Worm (Caenorhabditis elegans) whole organism, L1 larva: ENCODE results near the gene F42G4.7.
"Not testable (repeated sequence)": the region's sequence is repeated elsewhere in the genome, so short reads cannot be mapped to it uniquely, and the experiment has no call there.

Experiments
- aly-2 ChIP-seq: fragments of 150-350 bp; optimal IDR thresholded peaks from 2 replicates; lab custom pipeline; 2014; ENCODE audit warnings: missing biosample characterization, missing genetic modification characterization
- ama-1 ChIP-seq: fragments of 150-350 bp; optimal IDR thresholded peaks from 2 replicates; lab custom pipeline; 2014
- blmp-1 ChIP-seq: fragments of 150-350 bp; optimal IDR thresholded peaks from 2 replicates; lab custom pipeline; 2014; ENCODE audit warnings: missing biosample characterization, missing genetic modification characterization
- ceh-63 ChIP-seq: fragments of 200-800 bp; sonication (Bioruptor generic); optimal IDR thresholded peaks from 2 replicates; lab custom pipeline; 2018; ENCODE audit warnings: mild to moderate bottlenecking, missing genetic modification characterization, missing compliant biosample characterization
- ceh-8 ChIP-seq: fragments of 200-800 bp; sonication (Bioruptor generic); optimal IDR thresholded peaks from 2 replicates; lab custom pipeline; 2018; ENCODE audit warnings: mild to moderate bottlenecking, missing genetic modification characterization, moderate library complexity, missing compliant biosample characterization
- dpl-1 ChIP-seq, 3 experiments: fragments of 150-350 bp in 2 of 3; sonication (generic microtip) in 1 of 3; optimal IDR thresholded peaks; 2 replicates each; lab custom pipeline; 2014 to 2017; ENCODE audit warnings: missing biosample characterization in 3 of 3, missing genetic modification characterization in 3 of 3, missing genetic modification reagents in 3 of 3
- efl-1 ChIP-seq, 4 experiments: fragments of 150-350 bp; optimal IDR thresholded peaks in 3 of 4; peaks in 1 of 4; 1 replicate in 1 of 4; 2 replicates in 3 of 4; lab custom pipeline; 2014; ENCODE audit warnings: missing biosample characterization in 2 of 4, missing genetic modification characterization in 2 of 4, missing genetic modification reagents in 2 of 4
- elt-2 ChIP-seq: sonication (generic microtip); optimal IDR thresholded peaks from 2 replicates; lab custom pipeline; 2016; ENCODE audit warnings: missing genetic modification characterization, mild to moderate bottlenecking, inconsistent platforms, missing compliant biosample characterization, missing genetic modification reagents
- elt-3 ChIP-seq, 6 experiments: fragments of 150-350 bp in 1 of 6; sonication (generic microtip); optimal IDR thresholded peaks; 2 replicates each; lab custom pipeline; 2017 to 2018; ENCODE audit warnings: missing biosample characterization in 6 of 6, missing genetic modification characterization in 6 of 6, inconsistent platforms in 1 of 6
- fos-1 ChIP-seq: fragments of 150-350 bp; optimal IDR thresholded peaks from 2 replicates; lab custom pipeline; 2014; ENCODE audit warnings: missing biosample characterization, missing genetic modification characterization
- grh-1 ChIP-seq: fragments of 200-800 bp; sonication (Bioruptor generic); IDR thresholded peaks from 2 replicates; pipeline ENCODE4 v1.3.6; 2022; ENCODE audit warnings: missing genetic modification reagents, missing genetic modification characterization, missing compliant biosample characterization
- hlh-4 ChIP-seq: sonication (generic microtip); optimal IDR thresholded peaks from 2 replicates; lab custom pipeline; 2016; ENCODE audit warnings: mild to moderate bottlenecking, missing genetic modification characterization, missing compliant biosample characterization
- irx-1 ChIP-seq: sonication (generic microtip); optimal IDR thresholded peaks from 2 replicates; lab custom pipeline; 2016; ENCODE audit warnings: missing genetic modification characterization, missing compliant biosample characterization
- lin-39 ChIP-seq: fragments of 150-350 bp; optimal IDR thresholded peaks from 2 replicates; lab custom pipeline; 2014; ENCODE audit warnings: missing biosample characterization, missing genetic modification reagents, missing genetic modification characterization
- lir-3 ChIP-seq: sonication (generic microtip); optimal IDR thresholded peaks from 2 replicates; lab custom pipeline; 2016; ENCODE audit warnings: mild to moderate bottlenecking, missing genetic modification characterization, moderate library complexity, missing compliant biosample characterization; ENCODE audit not compliant: poor library complexity
- lsy-2 ChIP-seq, 2 experiments: fragments of 150-350 bp; optimal IDR thresholded peaks; 2 replicates each; lab custom pipeline; 2014; ENCODE audit warnings: missing biosample characterization in 2 of 2, missing genetic modification characterization in 2 of 2
- mab-9 ChIP-seq: fragments of 200-800 bp; sonication (Bioruptor generic); IDR thresholded peaks from 2 replicates; pipeline ENCODE4 v1.3.6; 2022; ENCODE audit warnings: missing genetic modification reagents, missing genetic modification characterization, missing compliant biosample characterization
- mef-2 ChIP-seq: fragments of 150-350 bp; optimal IDR thresholded peaks from 2 replicates; lab custom pipeline; 2014; ENCODE audit warnings: missing biosample characterization, missing genetic modification characterization
- mep-1 ChIP-seq: fragments of 150-350 bp; optimal IDR thresholded peaks from 2 replicates; lab custom pipeline; 2014; ENCODE audit warnings: missing biosample characterization, missing genetic modification characterization
- nhr-19 ChIP-seq: fragments of 200-800 bp; sonication (Bioruptor generic); conservative IDR thresholded peaks from 2 replicates; pipeline ENCODE4 v1.3.6; 2022; ENCODE audit warnings: missing genetic modification characterization, missing compliant biosample characterization
- nhr-237 ChIP-seq: fragments of 150-350 bp; optimal IDR thresholded peaks from 2 replicates; lab custom pipeline; 2014; ENCODE audit warnings: missing biosample characterization, missing genetic modification characterization
- nhr-47 ChIP-seq: sonication (generic microtip); optimal IDR thresholded peaks from 2 replicates; lab custom pipeline; 2016; ENCODE audit warnings: mild to moderate bottlenecking, missing genetic modification characterization, moderate library complexity, missing compliant biosample characterization
- nhr-84 ChIP-seq: sonication (generic microtip); optimal IDR thresholded peaks from 2 replicates; lab custom pipeline; 2017; ENCODE audit warnings: missing biosample characterization, missing genetic modification characterization
- nhr-85 ChIP-seq: sonication (generic microtip); peaks from one replicate; lab custom pipeline; 2016; ENCODE audit warnings: missing genetic modification characterization, inconsistent platforms, missing compliant biosample characterization
- rnt-1 ChIP-seq: sonication (generic microtip); optimal IDR thresholded peaks from 2 replicates; lab custom pipeline; 2016; ENCODE audit warnings: mild to moderate bottlenecking, missing genetic modification characterization, moderate library complexity, missing compliant biosample characterization
- sup-37 ChIP-seq: fragments of 200-800 bp; sonication (Bioruptor generic); optimal IDR thresholded peaks from 2 replicates; lab custom pipeline; 2018; ENCODE audit warnings: mild to moderate bottlenecking, missing genetic modification characterization, missing compliant biosample characterization
- unc-130 ChIP-seq: fragments of 150-350 bp; optimal IDR thresholded peaks from 2 replicates; lab custom pipeline; 2017; ENCODE audit warnings: missing biosample characterization, missing genetic modification characterization, inconsistent platforms
- vab-15 ChIP-seq: sonication (generic microtip); optimal IDR thresholded peaks from 2 replicates; lab custom pipeline; 2017; ENCODE audit warnings: missing genotype, mild to moderate bottlenecking, missing genetic modification characterization, missing compliant biosample characterization
- xbp-1 ChIP-seq: sonication (generic microtip); optimal IDR thresholded peaks from 2 replicates; lab custom pipeline; 2016; ENCODE audit warnings: missing genetic modification characterization, missing compliant biosample characterization
- zip-4 ChIP-seq: fragments of 200-800 bp; sonication (Bioruptor generic); optimal IDR thresholded peaks from 2 replicates; lab custom pipeline; 2018; ENCODE audit warnings: mild to moderate bottlenecking, missing genetic modification characterization, moderate library complexity, missing compliant biosample characterization
- ztf-11 ChIP-seq, 2 experiments: sonication (generic microtip); optimal IDR thresholded peaks; 2 replicates each; lab custom pipeline; 2016 to 2017; ENCODE audit warnings: missing genetic modification characterization in 2 of 2, missing biosample characterization in 1 of 2, missing compliant biosample characterization in 1 of 2

The F42G4.7 gene

ce11 chrII:13047106-13047505, at the start of gene F42G4.7:
TSS of gene F42G4.7 (minus strand) at chrII:13047290.
- TF ChIP-seq dpl-1 (GFP tag; optimal IDR thresholded peaks at IDR 0.05; lab: Kevin White, UChicago); aly-2 (tag; lab: Kevin White, UChicago); mep-1 (tag; lab: Kevin White, UChicago): not testable (repeated sequence)
- TF ChIP-seq, all 84 proteins: peak for 0; not testable (repeated sequence) for 84

- TF ChIP-seq lsy-2 (tag; optimal IDR thresholded peaks at IDR 0.05; lab: Kevin White, UChicago) (no peak), blmp-1 (tag; lab: Kevin White, UChicago) (no peak), mab-9 (GFP tag; lab: Robert Waterston, UW) (no peak), nhr-47 (tag; lab: Kevin White, UChicago) (no peak), fos-1 (tag; lab: Kevin White, UChicago) (no peak), lin-39 (tag; lab: Kevin White, UChicago) (no peak), efl-1 (optimal IDR thresholded peaks at IDR 0.05; lab: Kevin White, UChicago) (no peak), efl-1 (GFP tag; optimal IDR thresholded peaks at IDR 0.05 in 1 of 2; lab: Kevin White, UChicago) (peak in 1 of 2 experiments; percentile 85), hlh-4 (no peak), nhr-85 (tag; lab: Kevin White, UChicago) (peak; percentile 9), vab-15 (tag; lab: Kevin White, UChicago) (no peak), unc-130 (tag; lab: Kevin White, UChicago) (no peak)
Measured at ce11 chrII:13096345-13096744, 49.3 kb upstream of the F42G4.7 start.

DNA sequence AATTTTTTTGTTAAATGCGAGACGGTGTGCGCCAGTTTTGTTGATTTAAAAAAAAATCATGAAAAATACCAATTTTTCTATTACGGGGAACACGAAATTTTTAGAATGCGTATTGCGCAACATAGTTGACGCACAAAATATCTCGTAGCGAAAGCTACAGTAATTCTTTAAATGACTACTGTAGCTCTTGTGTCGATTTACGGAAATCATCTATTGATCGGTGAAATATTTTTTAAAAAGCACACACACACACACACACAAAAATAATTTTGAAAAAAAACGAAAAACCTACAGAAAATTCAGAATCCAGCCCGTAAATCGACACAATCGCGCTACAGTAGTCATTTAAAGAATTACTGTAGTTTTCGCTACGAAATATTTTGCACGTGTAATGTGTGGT, 44.8 kb upstream of the F42G4.7 start:
- TF ChIP-seq nhr-84 (no peak), zip-4 (GFP tag; lab: Kevin White, UChicago) (no peak), mef-2 (no peak), sup-37 (GFP tag; lab: Kevin White, UChicago) (no peak)

DNA sequence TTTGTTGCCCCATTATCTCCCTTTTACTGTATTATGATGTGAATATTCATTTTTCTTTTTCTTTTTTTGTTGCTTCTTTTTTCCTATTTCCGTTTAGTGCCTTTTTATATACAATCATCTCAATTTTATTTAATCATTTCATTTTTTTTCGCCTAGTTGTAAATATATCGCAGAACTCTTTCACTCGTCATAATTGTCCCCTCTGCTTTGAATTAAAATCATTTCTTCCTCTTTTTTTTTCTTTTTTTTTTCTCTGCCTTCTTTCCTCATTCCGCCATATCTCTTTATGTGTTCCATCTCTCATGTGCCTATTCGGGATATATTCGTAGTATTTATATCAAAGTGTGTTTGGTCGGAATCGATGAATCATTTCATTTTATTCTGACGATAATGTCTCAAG, 44.0 kb upstream of the F42G4.7 start, which contains the start of gene Y81G3A.4:
Y81G3A.4 (plus strand) TSS at position 301 of the 400 bp plus-strand sequence.
- TF ChIP-seq nhr-237 (tag; lab: Kevin White, UChicago) (no peak), ama-1 (lab: Kevin White, UChicago) (no peak), hlh-4 (no peak), elt-3 (tag; optimal IDR thresholded peaks at IDR 0.05; lab: Kevin White, UChicago) (no peak), rnt-1 (tag; lab: Kevin White, UChicago) (no peak), ceh-63 (GFP tag; lab: Kevin White, UChicago) (no peak), lir-3 (tag; lab: Kevin White, UChicago) (no peak), xbp-1 (tag; lab: Kevin White, UChicago) (no peak), mep-1 (tag; lab: Kevin White, UChicago) (no peak), ceh-8 (GFP tag; lab: Kevin White, UChicago) (no peak), irx-1 (tag; lab: Kevin White, UChicago) (no peak), elt-2 (no peak), lsy-2 (tag; optimal IDR thresholded peaks at IDR 0.05; lab: Kevin White, UChicago) (no peak), grh-1 (GFP tag; lab: Robert Waterston, UW) (no peak), mef-2 (no peak), ztf-11 (tag; optimal IDR thresholded peaks at IDR 0.05; lab: Kevin White, UChicago) (no peak)

DNA sequence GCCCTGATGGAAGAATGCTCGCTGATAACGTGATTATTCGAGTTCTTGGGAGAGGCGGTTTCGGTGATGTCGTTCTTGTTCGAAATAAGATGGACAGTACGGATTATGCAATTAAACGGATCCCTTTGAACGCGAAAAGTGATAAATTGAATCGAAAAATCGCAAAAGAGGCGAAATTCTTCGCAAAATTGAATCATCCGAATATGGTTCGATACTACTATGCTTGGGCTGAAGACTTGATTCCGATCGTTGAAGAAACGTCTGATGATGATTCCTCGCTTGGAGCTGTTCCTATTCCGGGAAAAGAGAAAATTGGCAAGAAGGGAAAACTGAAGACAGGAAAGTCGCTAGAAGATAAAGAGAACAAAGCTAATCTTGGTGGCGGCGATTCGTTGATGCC, 38.9 kb upstream of the F42G4.7 start:
- TF ChIP-seq efl-1 (optimal IDR thresholded peaks at IDR 0.05; lab: Kevin White, UChicago): no peak
- peak in 1 of 2 experiments; percentile 54 for TF ChIP-seq efl-1 (GFP tag; optimal IDR thresholded peaks at IDR 0.05 in 1 of 2; lab: Kevin White, UChicago)
- TF ChIP-seq irx-1 (tag; lab: Kevin White, UChicago): no peak
- TF ChIP-seq nhr-19 (GFP tag; lab: Robert Waterston, UW): no peak
- TF ChIP-seq dpl-1 (GFP tag; optimal IDR thresholded peaks at IDR 0.05; lab: Kevin White, UChicago): no peak
